Fruit fly (Drosophila melanogaster) Kc167 (cell line): ENCODE measurements around the gene CG4991.

Experiments
- Myc ChIP-seq: fragments of >200 bp; optimal IDR thresholded peaks from 2 replicates; lab custom pipeline; 2017; ENCODE audit warnings: missing external identifiers
- Sin3A ChIP-seq: fragments of >200 bp; optimal IDR thresholded peaks from 2 replicates; lab custom pipeline; 2018; ENCODE audit warnings: missing external identifiers
- h ChIP-seq: fragments of >200 bp; optimal IDR thresholded peaks from 3 replicates; lab custom pipeline; 2018; ENCODE audit warnings: missing external identifiers
- insv ChIP-seq: fragments of >200 bp; optimal IDR thresholded peaks from 3 replicates; lab custom pipeline; 2018; ENCODE audit warnings: missing external identifiers
- psq ChIP-seq: fragments of >200 bp; optimal IDR thresholded peaks from 2 replicates; lab custom pipeline; 2017; ENCODE audit warnings: missing external identifiers
- ttk ChIP-seq: sonication (Bioruptor generic); optimal IDR thresholded peaks from 2 replicates; lab custom pipeline; 2017; ENCODE audit warnings: missing external identifiers

CG4991 gene

dm6 chrX:17091062-17091904, at the start of gene CG4991, which contains the start of gene CG16700:
TSS of gene CG4991 (plus strand) at chrX:17091854.
TSS of gene CG16700 (plus strand) at chrX:17091854.
- TF ChIP-seq h (lab: Kevin White, UChicago) (no peak), Myc (lab: Kevin White, UChicago) (no peak), insv (lab: Kevin White, UChicago) (no peak), psq (no peak), ttk (no peak), Sin3A (lab: Kevin White, UChicago) (no peak)

dm6 chrX:17047730-17048577, 43.7 kb upstream of the CG4991 start:
- TF ChIP-seq psq = no peak
- no peak for TF ChIP-seq Sin3A (lab: Kevin White, UChicago)
- no peak for TF ChIP-seq insv (lab: Kevin White, UChicago)
- TF ChIP-seq h (lab: Kevin White, UChicago) = no peak
- no peak for TF ChIP-seq Myc (lab: Kevin White, UChicago)
- no peak for TF ChIP-seq ttk

- TF ChIP-seq h (lab: Kevin White, UChicago) (no peak), Sin3A (lab: Kevin White, UChicago) (no peak), insv (lab: Kevin White, UChicago) (no peak), ttk (no peak), Myc (lab: Kevin White, UChicago) (no peak), psq (no peak)
Observed at dm6 chrX:17066632-17067031, 25.0 kb upstream of the CG4991 start, which contains the start of gene CG45002. TSS of gene CG45002 (minus strand) at chrX:17066732.

- TF ChIP-seq ttk (no peak), psq (no peak), Sin3A (lab: Kevin White, UChicago) (no peak), h (lab: Kevin White, UChicago) (no peak), Myc (lab: Kevin White, UChicago) (no peak), insv (lab: Kevin White, UChicago) (no peak)
Observed at dm6 chrX:17068423-17068822, 23.2 kb upstream of the CG4991 start, which contains the start of gene CG43077. TSS of gene CG43077 (minus strand) at chrX:17068523.

dm6 chrX:17076449-17077289, 15.0 kb upstream of the CG4991 start:
- no peak for TF ChIP-seq h (lab: Kevin White, UChicago)
- TF ChIP-seq Sin3A (lab: Kevin White, UChicago) = no peak
- no peak for TF ChIP-seq psq
- no peak for TF ChIP-seq ttk
- TF ChIP-seq Myc (lab: Kevin White, UChicago) = no peak
- no peak for TF ChIP-seq insv (lab: Kevin White, UChicago)

dm6 chrX:17077290-17078138, 14.1 kb upstream of the CG4991 start, which contains the start of gene wcy:
TSS of gene wcy (minus strand) at chrX:17077897.
- TF ChIP-seq h (lab: Kevin White, UChicago) (no peak), insv (lab: Kevin White, UChicago) (no peak), psq (peak; percentile 78), Myc (lab: Kevin White, UChicago) (no peak), Sin3A (lab: Kevin White, UChicago) (no peak), ttk (no peak)

dm6 chrX:17078139-17078977, 13.3 kb upstream of the CG4991 start, which contains the start of gene CG4949:
TSS of gene CG4949 (plus strand) at chrX:17078836.
- TF ChIP-seq insv (lab: Kevin White, UChicago) = no peak
- TF ChIP-seq Sin3A (lab: Kevin White, UChicago) = no peak

dm6 chrX:17081147-17081546, 10.5 kb upstream of the CG4991 start, which contains the start of gene CG4955:
TSS of gene CG4955 (plus strand) at chrX:17081447.
- TF ChIP-seq Myc (lab: Kevin White, UChicago) (no peak), ttk (no peak), h (lab: Kevin White, UChicago) (no peak), insv (lab: Kevin White, UChicago) (no peak), psq (no peak), Sin3A (lab: Kevin White, UChicago) (no peak)

dm6 chrX:17087575-17087974, 4.1 kb upstream of the CG4991 start, which contains the start of gene CG8945:
TSS of gene CG8945 (minus strand) at chrX:17087675.
- TF ChIP-seq Myc (lab: Kevin White, UChicago) = no peak
- no peak for TF ChIP-seq h (lab: Kevin White, UChicago)
- no peak for TF ChIP-seq insv (lab: Kevin White, UChicago)
- no peak for TF ChIP-seq psq
- TF ChIP-seq Sin3A (lab: Kevin White, UChicago) = no peak
- TF ChIP-seq ttk = no peak
